Fruit fly (Drosophila melanogaster) whole organism, pupa: ENCODE results near the gene Cpr30F.

Experiments used
- CG12605 ChIP-seq: fragments of 200-800 bp; sonication (Bioruptor generic); IDR thresholded peaks from 2 replicates; pipeline ENCODE4 v1.3.6; 2022; ENCODE audit warnings: missing biosample characterization, missing genetic modification characterization
- CG13204 ChIP-seq: fragments of 200-800 bp; sonication (Bioruptor generic); optimal IDR thresholded peaks from 2 replicates; lab custom pipeline; 2018; ENCODE audit warnings: missing biosample characterization, mild to moderate bottlenecking, missing genetic modification characterization, moderate library complexity
- CG14655 ChIP-seq: fragments of 200-800 bp; sonication (Bioruptor generic); optimal IDR thresholded peaks from 3 replicates; lab custom pipeline; 2017; ENCODE audit warnings: mild to moderate bottlenecking, missing biosample characterization, missing genetic modification reagents, missing genetic modification characterization
- CG17806 ChIP-seq: fragments of 200-800 bp; sonication (Bioruptor generic); optimal IDR thresholded peaks from 2 replicates; lab custom pipeline; 2018; ENCODE audit warnings: missing biosample characterization, mild to moderate bottlenecking, missing genetic modification characterization, moderate library complexity
- CG34367 ChIP-seq: fragments of 200-800 bp; sonication (Bioruptor generic); optimal IDR thresholded peaks from 2 replicates; lab custom pipeline; 2018; ENCODE audit warnings: missing biosample characterization, mild to moderate bottlenecking, missing genetic modification characterization
- CG4496 ChIP-seq: fragments of 200-800 bp; sonication (Bioruptor generic); IDR thresholded peaks from 3 replicates; pipeline ENCODE4 v1.3.6; 2022; ENCODE audit warnings: missing biosample characterization, missing genetic modification characterization
- CG8159 ChIP-seq: fragments of 200-800 bp; sonication (Bioruptor generic); optimal IDR thresholded peaks from 3 replicates; lab custom pipeline; 2018; ENCODE audit warnings: missing biosample characterization, mild to moderate bottlenecking, missing genetic modification characterization, moderate library complexity
- CG9948 ChIP-seq: fragments of 200-800 bp; sonication (Bioruptor generic); optimal IDR thresholded peaks from 2 replicates; lab custom pipeline; 2018; ENCODE audit warnings: missing biosample characterization, mild to moderate bottlenecking, missing genetic modification characterization, moderate library complexity
- EcR ChIP-seq: fragments of 200-800 bp; sonication (Bioruptor generic); optimal IDR thresholded peaks from 3 replicates; lab custom pipeline; 2019; ENCODE audit warnings: missing biosample characterization, missing genetic modification characterization, mild to moderate bottlenecking, moderate library complexity, missing genetic modification reagents
- Pif1A ChIP-seq: fragments of 200-800 bp; sonication (Bioruptor generic); optimal IDR thresholded peaks from 3 replicates; lab custom pipeline; 2016; ENCODE audit warnings: missing biosample characterization, missing genetic modification characterization
- Pif1B ChIP-seq: fragments of 200-800 bp; sonication (Bioruptor generic); optimal IDR thresholded peaks from 3 replicates; lab custom pipeline; 2016; ENCODE audit warnings: missing biosample characterization, missing genetic modification characterization
- fd96Ca ChIP-seq: fragments of 200-800 bp; sonication (Bioruptor generic); IDR thresholded peaks from 3 replicates; pipeline ENCODE4 v1.3.6; 2022; ENCODE audit warnings: missing biosample characterization, missing genetic modification characterization
- gl ChIP-seq: fragments of 200-800 bp; sonication (Bioruptor generic); optimal IDR thresholded peaks from 2 replicates; lab custom pipeline; 2018; ENCODE audit warnings: missing biosample characterization, mild to moderate bottlenecking, missing genetic modification characterization

DNA sequence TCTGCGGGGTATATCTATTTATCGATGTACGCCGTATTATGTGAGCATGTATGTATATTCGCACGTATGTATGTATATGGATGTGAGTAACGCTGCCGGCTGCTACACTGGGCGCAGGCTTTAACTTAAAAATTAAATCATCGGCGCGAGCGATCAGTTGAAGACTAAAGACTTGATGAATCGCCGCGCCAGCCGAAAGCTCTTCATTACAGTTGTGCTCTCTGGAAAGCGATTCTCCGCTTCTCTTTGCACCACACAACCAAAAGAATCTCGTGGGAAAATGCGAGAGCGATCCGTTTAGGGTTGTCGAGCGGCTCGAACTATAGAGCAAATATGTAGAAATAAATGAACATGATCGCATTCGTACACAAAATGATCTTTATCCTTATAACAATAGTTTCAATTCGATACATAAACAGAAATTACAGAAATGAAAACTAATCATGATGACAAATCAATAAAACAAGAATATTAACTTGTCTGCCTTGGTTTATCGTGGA lies 24.4 kb downstream of the Cpr30F start, which contains the start of gene CG13124:
- TF ChIP-seq EcR (GFP tag; lab: Kevin White, UChicago) (no peak), CG9948 (no peak), CG12605 (GFP tag; lab: Robert Waterston, UW) (peak; percentile 65), CG17806 (no peak), CG4496 (no peak), CG13204 (GFP tag; lab: Kevin White, UChicago) (peak; percentile 8), fd96Ca (no peak), CG34367 (no peak), Pif1B (no peak), gl (tag; lab: Kevin White, UChicago) (no peak), Pif1A (GFP tag; lab: Kevin White, UChicago) (peak; percentile 19), CG14655 (GFP tag; lab: Kevin White, UChicago) (peak; percentile 17), CG8159 (tag; lab: Kevin White, UChicago) (peak; percentile 25)
